Worm (Caenorhabditis elegans) whole organism, midembryonic: ENCODE data around the gene tdo-2.

Experiments used
- flt-1 ChIP-seq: fragments of 200-800 bp; sonication (Bioruptor generic); IDR thresholded peaks from 2 replicates; pipeline ENCODE4 v1.3.6; 2022; ENCODE audit warnings: missing genetic modification characterization, missing compliant biosample characterization
- klf-2 ChIP-seq: fragments of 200-800 bp; sonication (Bioruptor generic); conservative IDR thresholded peaks from 2 replicates; pipeline ENCODE4 v1.3.6; 2022; ENCODE audit warnings: missing genetic modification reagents, missing genetic modification characterization, missing compliant biosample characterization
- med-1 ChIP-seq: sonication (generic microtip); optimal IDR thresholded peaks from 2 replicates; lab custom pipeline; 2017; ENCODE audit warnings: missing genetic modification characterization, mild to moderate bottlenecking, missing compliant biosample characterization, antibody characterized with exemption, missing genetic modification reagents; ENCODE audit not compliant: insufficient read depth

DNA sequence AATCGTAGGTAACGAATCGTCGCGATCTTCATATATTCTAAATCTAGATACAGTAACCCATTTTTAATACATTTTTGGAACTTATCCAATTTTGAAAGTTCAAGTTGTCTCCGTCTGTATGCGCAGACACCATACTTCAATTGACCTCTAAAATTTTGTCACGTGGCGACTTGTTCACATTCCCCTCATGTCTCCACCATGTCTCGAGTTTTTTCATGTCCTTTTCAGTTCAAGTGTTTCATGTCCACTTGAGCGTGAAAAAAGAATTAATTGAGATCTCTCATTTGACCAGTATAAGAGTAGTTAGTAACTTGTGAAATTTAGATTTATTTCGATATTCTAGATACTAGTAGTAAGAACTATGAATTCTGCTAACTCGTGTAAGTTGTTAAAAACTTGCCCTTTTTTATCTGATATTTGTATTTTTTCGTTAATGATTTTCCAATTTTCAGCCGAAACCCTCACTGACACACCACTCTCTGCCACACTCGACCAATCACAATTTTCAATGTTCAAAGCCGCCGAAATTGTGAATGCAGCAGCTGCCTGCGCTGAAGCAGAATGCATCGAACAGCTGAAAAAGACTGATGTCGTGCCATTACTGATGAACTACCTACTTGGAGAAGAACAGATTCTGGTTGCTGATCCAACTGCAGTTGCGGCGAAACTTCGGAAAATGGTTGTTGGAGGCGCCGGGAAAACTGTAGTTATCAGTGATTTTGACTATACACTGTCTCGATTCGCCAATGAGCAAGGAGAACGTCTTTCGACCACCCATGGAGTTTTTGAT, 32.0 kb upstream of the tdo-2 start:
- TF ChIP-seq klf-2 (GFP tag; lab: Robert Waterston, UW): no peak
- no peak for TF ChIP-seq med-1
- no peak for TF ChIP-seq flt-1 (GFP tag; lab: Robert Waterston, UW)
